Fruit fly (Drosophila melanogaster): ENCODE measurements around the gene CG43391.

CG43391 gene

dm6 chr3L:11626229-11626826, 45.5 kb upstream of the CG43391 start, which contains the start of gene PCID2 (continued):
- no peak for TF ChIP-seq kay (GFP tag; optimal IDR thresholded peaks at IDR 0.05)
- TF ChIP-seq Doc3 (GFP tag; IDR thresholded peaks at IDR 0.05; ENCODE audit: partially characterized antibody), result peak; percentile 80
- TF ChIP-seq CG9817 (tag; optimal IDR thresholded peaks at IDR 0.05), result no peak
- no peak for TF ChIP-seq CG9797 (GFP tag; optimal IDR thresholded peaks at IDR 0.05)
- TF ChIP-seq MTF-1 (GFP tag; optimal IDR thresholded peaks at IDR 0.05; ENCODE audit: borderline replicate concordance), result no peak
- TF ChIP-seq CG16813 (GFP tag; IDR thresholded peaks at IDR 0.05; ENCODE audit: partially characterized antibody), result peak; percentile 74

DNA sequence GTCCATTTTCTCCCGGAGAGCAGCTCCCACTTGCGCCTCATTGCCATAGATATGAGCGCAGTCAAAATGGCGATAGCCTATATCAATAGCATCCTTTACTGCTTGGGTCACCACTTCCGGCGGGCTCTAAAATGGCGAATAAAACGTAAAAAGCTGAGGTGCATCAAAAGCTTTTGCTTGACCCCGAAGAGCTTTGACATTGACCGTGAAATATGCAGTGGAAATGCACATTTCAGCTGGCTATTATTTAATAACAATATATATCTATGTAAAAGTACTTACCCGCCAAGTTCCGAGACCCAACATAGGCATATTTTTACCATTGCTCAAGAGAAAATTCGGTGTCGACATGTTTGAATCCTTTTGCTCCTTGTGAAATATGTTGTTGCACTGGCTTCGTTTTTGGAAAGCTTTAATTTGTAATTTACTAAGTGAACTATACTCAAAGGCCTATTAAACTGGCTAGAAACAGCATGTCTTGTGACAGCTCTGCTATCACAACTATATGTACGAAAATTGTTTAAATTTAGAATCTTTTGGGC, 44.9 kb upstream of the CG43391 start, which contains the start of gene CG6083:
TSS of gene CG6083 (minus strand) at position 492 of the 542 bp plus-strand sequence.
- peak in 1 of 2 experiments; percentile 95 for TF ChIP-seq Hr78 (GFP tag; optimal IDR thresholded peaks at IDR 0.05)
- TF ChIP-seq phol (tag; optimal IDR thresholded peaks at IDR 0.05), result peak; percentile 8
- no peak for TF ChIP-seq CG9215 (GFP tag; IDR thresholded peaks at IDR 0.05)

dm6 chr3L:11624281-11624680, 43.5 kb upstream of the CG43391 start, which contains the start of gene Akr1B:
Gene Akr1B, minus strand, starts transcription at chr3L:11624381.
- TF ChIP-seq CG11504 (tag; optimal IDR thresholded peaks at IDR 0.05), result no peak
- TF ChIP-seq CG12744 (GFP tag; optimal IDR thresholded peaks at IDR 0.05), result no peak
- no peak for TF ChIP-seq luna (GFP tag; optimal IDR thresholded peaks at IDR 0.05)
- TF ChIP-seq Dll (GFP tag; IDR thresholded peaks at IDR 0.05; ENCODE audit: partially characterized antibody), result no peak
- TF ChIP-seq sens-2 (GFP tag; IDR thresholded peaks at IDR 0.05), result no peak
- no peak for TF ChIP-seq D (optimal IDR thresholded peaks at IDR 0.05)
- no peak for TF ChIP-seq D (GFP tag; optimal IDR thresholded peaks at IDR 0.05)
- TF ChIP-seq CG16863 (GFP tag; optimal IDR thresholded peaks at IDR 0.05), result no peak
- no peak for TF ChIP-seq jing (GFP tag; optimal IDR thresholded peaks at IDR 0.05)
- TF ChIP-seq prd (optimal IDR thresholded peaks at IDR 0.05), result no peak
- no peak for TF ChIP-seq prd (GFP tag; IDR thresholded peaks at IDR 0.05)

DNA sequence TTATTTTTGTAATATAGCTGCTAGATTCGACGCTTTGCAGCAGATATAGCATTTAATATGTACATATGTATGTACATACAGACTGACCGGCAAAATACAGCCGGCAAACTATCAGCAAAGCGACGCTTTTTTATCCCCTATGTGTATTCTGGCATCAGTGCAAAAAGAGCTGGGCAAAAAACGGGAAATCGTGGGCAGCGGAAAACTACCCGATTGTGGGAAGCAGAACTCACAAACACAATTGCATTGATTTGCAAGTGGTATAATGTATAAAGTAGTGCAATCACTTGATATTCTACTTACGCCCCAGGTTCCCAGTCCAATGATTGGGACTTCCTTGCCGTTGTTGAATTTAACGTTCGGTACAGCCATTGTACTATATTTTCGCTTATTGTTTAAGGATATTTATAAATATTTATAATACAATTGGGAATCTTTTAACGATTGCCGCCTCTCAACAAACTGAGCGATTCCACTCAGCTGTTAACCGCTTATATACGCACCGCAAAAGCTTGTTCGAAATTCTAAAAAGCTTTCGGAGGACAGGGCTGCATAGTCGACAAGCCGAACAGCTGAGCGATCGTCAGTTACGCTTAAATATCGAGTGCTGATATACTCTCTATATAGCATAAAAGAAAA, 42.5 kb upstream of the CG43391 start:
- no peak for TF ChIP-seq HHEX (GFP tag; optimal IDR thresholded peaks at IDR 0.05)
- peak; percentile 25; the same call in 1 of the 3 replicates for TF ChIP-seq CG34224 (GFP tag; IDR thresholded peaks at IDR 0.05; ENCODE audit: partially characterized antibody)
- TF ChIP-seq CG2199 (GFP tag; IDR thresholded peaks at IDR 0.05), result peak; percentile 91
- peak; percentile 68 for TF ChIP-seq nom (GFP tag; optimal IDR thresholded peaks at IDR 0.05)
- peak; percentile 60 for TF ChIP-seq lbe (GFP tag; optimal IDR thresholded peaks at IDR 0.05)
- no peak for TF ChIP-seq Mes4 (GFP tag; optimal IDR thresholded peaks at IDR 0.05)
- peak; percentile 37 for TF ChIP-seq CG7987 (GFP tag; optimal IDR thresholded peaks at IDR 0.05)
- TF ChIP-seq CG13287 (GFP tag; IDR thresholded peaks at IDR 0.05; ENCODE audit: partially characterized antibody), result peak; percentile 59
- TF ChIP-seq CG13296 (GFP tag; optimal IDR thresholded peaks at IDR 0.05), result peak; percentile 5
- no peak for TF ChIP-seq CG18599 (GFP tag; optimal IDR thresholded peaks at IDR 0.05)
- TF ChIP-seq CG15514 (GFP tag; optimal IDR thresholded peaks at IDR 0.05), result peak; percentile 16
- peak; percentile 20 for TF ChIP-seq Fer1 (GFP tag; optimal IDR thresholded peaks at IDR 0.05)
- TF ChIP-seq Med (GFP tag), result peak; percentile 27
- peak; percentile 18 for TF ChIP-seq Dp (GFP tag; optimal IDR thresholded peaks at IDR 0.05)
- peak; percentile 46 for TF ChIP-seq sens (GFP tag)
- TF ChIP-seq row (GFP tag; IDR thresholded peaks at IDR 0.05), result peak; percentile 41; the same call in 1 of the 3 replicates
- peak in 1 of 2 experiments; percentile 87 for TF ChIP-seq crp (GFP tag; optimal IDR thresholded peaks at IDR 0.05)
- peak; percentile 25; the same call in 1 of the 2 replicates for TF ChIP-seq slbo (GFP tag; IDR thresholded peaks at IDR 0.05)
- TF ChIP-seq Myb (GFP tag; optimal IDR thresholded peaks at IDR 0.05), result peak; percentile 61
- TF ChIP-seq CG9727 (GFP tag; optimal IDR thresholded peaks at IDR 0.05), result no peak
- TF ChIP-seq MBD-R2 (GFP tag; IDR thresholded peaks at IDR 0.05), result peak; percentile 17; the same call in 1 of the 2 replicates
- peak; percentile 17 for TF ChIP-seq BEAF-32 (GFP tag; optimal IDR thresholded peaks at IDR 0.05)
- TF ChIP-seq CG14441 (GFP tag; IDR thresholded peaks at IDR 0.05), result 0 out of 2 replicates have a peak, but pooled peaks have one; percentile 5
